Worm (Caenorhabditis elegans) whole organism, L4 larva: ENCODE results near the gene lir-3.

Experiments used
- D1046.2 ChIP-seq: fragments of 200-800 bp; sonication (Bioruptor generic); IDR thresholded peaks from 2 replicates; pipeline ENCODE4 v1.3.6; 2022; ENCODE audit warnings: missing genetic modification characterization, missing compliant biosample characterization
- F10B5.3 ChIP-seq: sonication (generic microtip); optimal IDR thresholded peaks from 2 replicates; lab custom pipeline; 2016; ENCODE audit warnings: mild to moderate bottlenecking, missing genetic modification characterization, missing compliant biosample characterization
- F26F4.8 ChIP-seq: fragments of 200-800 bp; sonication (Bioruptor generic); conservative IDR thresholded peaks from 2 replicates; pipeline ENCODE4 v1.3.6; 2022; ENCODE audit warnings: missing genetic modification characterization, missing compliant biosample characterization
- F37D6.2 ChIP-seq: sonication (generic microtip); optimal IDR thresholded peaks from 2 replicates; lab custom pipeline; 2016; ENCODE audit warnings: mild to moderate bottlenecking, missing genetic modification characterization, missing compliant biosample characterization
- F49E8.2 ChIP-seq: sonication (generic microtip); optimal IDR thresholded peaks from 2 replicates; lab custom pipeline; 2016; ENCODE audit warnings: missing compliant biosample characterization, mild to moderate bottlenecking, missing genetic modification characterization, borderline replicate concordance
- T26A8.4 ChIP-seq: fragments of 200-800 bp; sonication (Bioruptor generic); IDR thresholded peaks from 2 replicates; pipeline ENCODE4 v1.3.6; 2022; ENCODE audit warnings: missing genetic modification characterization, missing compliant biosample characterization
- Y5F2A.4 ChIP-seq: fragments of 200-800 bp; sonication (Bioruptor generic); optimal IDR thresholded peaks from 2 replicates; lab custom pipeline; 2018; ENCODE audit warnings: mild to moderate bottlenecking, missing genetic modification characterization, missing compliant biosample characterization
- aha-1 ChIP-seq: fragments of 150-350 bp; peaks from one replicate; lab custom pipeline; 2014; ENCODE audit warnings: missing biosample characterization, missing genetic modification characterization
- aly-2 ChIP-seq: sonication (generic microtip); optimal IDR thresholded peaks from 2 replicates; lab custom pipeline; 2018; ENCODE audit warnings: missing biosample characterization, missing genetic modification characterization
- attf-4 ChIP-seq: sonication (generic microtip); optimal IDR thresholded peaks from 3 replicates; lab custom pipeline; 2017; ENCODE audit warnings: missing biosample characterization, missing genetic modification characterization
- ceh-32 ChIP-seq: sonication (generic microtip); optimal IDR thresholded peaks from 2 replicates; lab custom pipeline; 2016; ENCODE audit warnings: mild to moderate bottlenecking, missing genetic modification characterization, missing compliant biosample characterization; ENCODE audit not compliant: poor library complexity
- ceh-44 ChIP-seq: fragments of 200-800 bp; sonication (Bioruptor generic); IDR thresholded peaks from 2 replicates; pipeline ENCODE4 v1.3.6; 2022; ENCODE audit warnings: missing genetic modification reagents, missing genetic modification characterization, missing compliant biosample characterization
- ceh-62 ChIP-seq: sonication (generic microtip); optimal IDR thresholded peaks from 2 replicates; lab custom pipeline; 2017; ENCODE audit warnings: missing biosample characterization, missing genetic modification characterization
- ces-1 ChIP-seq: fragments of 150-350 bp; sonication (generic microtip); optimal IDR thresholded peaks from 4 replicates; lab custom pipeline; 2014; ENCODE audit warnings: missing biosample characterization, missing genetic modification reagents, missing genetic modification characterization
- daf-12 ChIP-seq: fragments of 150-350 bp; optimal IDR thresholded peaks from 2 replicates; lab custom pipeline; 2014; ENCODE audit warnings: missing biosample characterization, missing genetic modification reagents, missing genetic modification characterization
- daf-16 ChIP-seq, 3 experiments: sonication (generic microtip); optimal IDR thresholded peaks; 2 replicates each; lab custom pipeline; 2016 to 2017; ENCODE audit warnings: missing genetic modification characterization in 3 of 3, missing genetic modification reagents in 3 of 3, mild to moderate bottlenecking in 2 of 3, missing compliant biosample characterization in 2 of 3, missing biosample characterization in 1 of 3, moderate library complexity in 1 of 3
- egl-27 ChIP-seq: sonication (generic microtip); optimal IDR thresholded peaks from 3 replicates; lab custom pipeline; 2017; ENCODE audit warnings: missing biosample characterization, missing genetic modification reagents, missing genetic modification characterization
- egl-43 ChIP-seq: fragments of 200-800 bp; sonication (Bioruptor generic); IDR thresholded peaks from 2 replicates; pipeline ENCODE4 v1.3.6; 2022; ENCODE audit warnings: missing genetic modification reagents, missing genetic modification characterization, missing compliant biosample characterization
- fkh-10 ChIP-seq: fragments of 150-350 bp; optimal IDR thresholded peaks from 2 replicates; lab custom pipeline; 2014; ENCODE audit warnings: missing biosample characterization, missing genetic modification reagents, missing genetic modification characterization
- hlh-11 ChIP-seq: fragments of 200-800 bp; sonication (Bioruptor generic); optimal IDR thresholded peaks from 2 replicates; lab custom pipeline; 2018; ENCODE audit warnings: mild to moderate bottlenecking, missing genetic modification characterization, missing compliant biosample characterization
- hlh-30 ChIP-seq: sonication (generic microtip); optimal IDR thresholded peaks from 2 replicates; lab custom pipeline; 2017; ENCODE audit warnings: antibody characterized with exemption, mild to moderate bottlenecking, missing genetic modification characterization, missing compliant biosample characterization; ENCODE audit not compliant: insufficient read depth
- hmg-1.1 ChIP-seq: fragments of 200-800 bp; sonication (Bioruptor generic); IDR thresholded peaks from 2 replicates; pipeline ENCODE4 v1.3.6; 2022; ENCODE audit warnings: missing genetic modification reagents, missing genetic modification characterization, missing compliant biosample characterization
- jun-1 ChIP-seq: fragments of 150-350 bp; optimal IDR thresholded peaks from 2 replicates; lab custom pipeline; 2014; ENCODE audit warnings: missing biosample characterization, missing genetic modification reagents, missing genetic modification characterization
- lin-1 ChIP-seq: fragments of 200-800 bp; sonication (Bioruptor generic); IDR thresholded peaks from 2 replicates; pipeline ENCODE4 v1.3.6; 2022; ENCODE audit warnings: missing genetic modification reagents, missing genetic modification characterization, missing compliant biosample characterization
- lin-38 ChIP-seq: fragments of 200-800 bp; sonication (Bioruptor generic); IDR thresholded peaks from 2 replicates; pipeline ENCODE4 v1.3.6; 2022; ENCODE audit warnings: missing genetic modification reagents, missing genetic modification characterization, missing compliant biosample characterization
- lsy-2 ChIP-seq, 2 experiments: fragments of 150-350 bp in 1 of 2; sonication (generic microtip) in 1 of 2; optimal IDR thresholded peaks; 2 replicates each; lab custom pipeline; 2014 to 2017; ENCODE audit warnings: missing biosample characterization in 2 of 2, missing genetic modification characterization in 2 of 2
- mdl-1 ChIP-seq, 2 experiments: fragments of 150-350 bp in 1 of 2; sonication (generic microtip) in 1 of 2; optimal IDR thresholded peaks; 2 replicates each; lab custom pipeline; 2014 to 2017; ENCODE audit warnings: missing biosample characterization in 2 of 2, missing genetic modification characterization in 2 of 2
- mdt-29 ChIP-seq: fragments of 200-800 bp; sonication (Bioruptor generic); IDR thresholded peaks from 2 replicates; pipeline ENCODE4 v1.3.6; 2022; ENCODE audit warnings: missing genetic modification reagents, missing genetic modification characterization, missing compliant biosample characterization
- mep-1 ChIP-seq: fragments of 150-350 bp; sonication (generic microtip); optimal IDR thresholded peaks from 3 replicates; lab custom pipeline; 2014; ENCODE audit warnings: missing biosample characterization, missing genetic modification characterization
- mes-2 ChIP-seq: sonication (generic microtip); optimal IDR thresholded peaks from 2 replicates; lab custom pipeline; 2016; ENCODE audit warnings: missing genotype, mild to moderate bottlenecking, missing genetic modification characterization, missing compliant biosample characterization; ENCODE audit not compliant: poor library complexity, severe bottlenecking
- mxl-3 ChIP-seq: fragments of 200-800 bp; sonication (Bioruptor generic); optimal IDR thresholded peaks from 2 replicates; lab custom pipeline; 2018; ENCODE audit warnings: mild to moderate bottlenecking, missing genetic modification characterization, missing compliant biosample characterization
- nhr-10 ChIP-seq: fragments of 150-350 bp; optimal IDR thresholded peaks from 2 replicates; lab custom pipeline; 2014; ENCODE audit warnings: missing biosample characterization, missing genetic modification characterization
- nhr-11 ChIP-seq: fragments of 150-350 bp; optimal IDR thresholded peaks from 2 replicates; lab custom pipeline; 2014; ENCODE audit warnings: missing biosample characterization, missing genetic modification characterization
- nhr-237 ChIP-seq: sonication (generic microtip); optimal IDR thresholded peaks from 2 replicates; lab custom pipeline; 2017; ENCODE audit warnings: missing biosample characterization, missing genetic modification characterization
- nhr-25 ChIP-seq: sonication (generic microtip); optimal IDR thresholded peaks from 2 replicates; lab custom pipeline; 2017; ENCODE audit warnings: missing genetic modification characterization, mild to moderate bottlenecking, missing compliant biosample characterization, antibody characterized with exemption, moderate library complexity, borderline replicate concordance; ENCODE audit not compliant: insufficient read depth
- nhr-41 ChIP-seq: fragments of 200-800 bp; sonication (Bioruptor generic); IDR thresholded peaks from 2 replicates; pipeline ENCODE4 v1.3.6; 2022; ENCODE audit warnings: missing genetic modification reagents, missing genetic modification characterization, missing compliant biosample characterization
- rbr-2 ChIP-seq: sonication (generic microtip); optimal IDR thresholded peaks from 2 replicates; lab custom pipeline; 2016; ENCODE audit warnings: missing genotype, missing genetic modification characterization, missing compliant biosample characterization
- saeg-2 ChIP-seq: fragments of 200-800 bp; sonication (Bioruptor generic); IDR thresholded peaks from 2 replicates; pipeline ENCODE4 v1.3.6; 2022; ENCODE audit warnings: missing genetic modification reagents, missing genetic modification characterization, missing compliant biosample characterization
- set-16 ChIP-seq: fragments of 200-800 bp; sonication (Bioruptor generic); IDR thresholded peaks from 2 replicates; pipeline ENCODE4 v1.3.6; 2022; ENCODE audit warnings: missing genetic modification reagents, missing genetic modification characterization, missing compliant biosample characterization
- tag-97 ChIP-seq: fragments of 200-800 bp; sonication (Bioruptor generic); IDR thresholded peaks from 2 replicates; pipeline ENCODE4 v1.3.6; 2022; ENCODE audit warnings: missing genetic modification characterization, missing compliant biosample characterization
- unc-62 ChIP-seq, 3 experiments: fragments of 150-350 bp in 1 of 3; sonication (generic microtip); optimal IDR thresholded peaks in 2 of 3; peaks in 1 of 3; 1 replicate in 1 of 3; 2 replicates in 2 of 3; lab custom pipeline; 2014 to 2017; ENCODE audit warnings: missing biosample characterization in 3 of 3, missing genetic modification characterization in 3 of 3, missing genetic modification reagents in 3 of 3, missing genotype in 1 of 3
- zfp-2 ChIP-seq: sonication (generic microtip); optimal IDR thresholded peaks from 2 replicates; lab custom pipeline; 2016; ENCODE audit warnings: mild to moderate bottlenecking, missing genetic modification characterization, missing compliant biosample characterization
- zfp-3 ChIP-seq: fragments of 200-800 bp; sonication (Bioruptor generic); conservative IDR thresholded peaks from 2 replicates; pipeline ENCODE4 v1.3.6; 2022; ENCODE audit warnings: missing genetic modification reagents, missing genetic modification characterization, missing compliant biosample characterization
- zip-11 ChIP-seq: fragments of 200-800 bp; sonication (Bioruptor generic); IDR thresholded peaks from 2 replicates; pipeline ENCODE4 v1.3.6; 2022; ENCODE audit warnings: missing genetic modification characterization, missing compliant biosample characterization
- zip-2 ChIP-seq: fragments of 150-350 bp; optimal IDR thresholded peaks from 2 replicates; lab custom pipeline; 2014; ENCODE audit warnings: missing biosample characterization, missing genetic modification characterization

The lir-3 gene

ce11 chrII:11184757-11185341 lies at the start of gene lir-3:
Gene lir-3, minus strand, starts transcription at chrII:11184807.
- TF ChIP-seq aly-2 (no peak), daf-12 (tag; lab: Kevin White, UChicago) (no peak), zfp-2 (tag; lab: Kevin White, UChicago) (no peak), hmg-1.1 (GFP tag; lab: Robert Waterston, UW) (peak; percentile 73), F37D6.2 (tag; lab: Kevin White, UChicago) (peak; percentile 8), nhr-25 (tag; lab: Kevin White, UChicago) (no peak), ceh-32 (tag; lab: Kevin White, UChicago) (no peak), aha-1 (tag; lab: Kevin White, UChicago) (peak; percentile 74), daf-16 (GFP tag; optimal IDR thresholded peaks at IDR 0.05; lab: Kevin White, UChicago) (no peak), daf-16 (tag; optimal IDR thresholded peaks at IDR 0.05; lab: Kevin White, UChicago) (peak; percentile 48), mxl-3 (GFP tag; lab: Kevin White, UChicago) (peak; percentile 51), zip-11 (no peak), hlh-30 (peak; percentile 55), jun-1 (tag; lab: Kevin White, UChicago) (no peak), rbr-2 (tag; lab: Kevin White, UChicago) (peak; percentile 22), nhr-10 (no peak), lin-38 (GFP tag; lab: Robert Waterston, UW) (no peak), lsy-2 (tag; optimal IDR thresholded peaks at IDR 0.05; lab: Kevin White, UChicago) (peak in 1 of 2 experiments; percentile 50), mes-2 (peak; percentile 44), D1046.2 (GFP tag; lab: Robert Waterston, UW) (no peak), attf-4 (tag; lab: Kevin White, UChicago) (no peak), F10B5.3 (tag; lab: Kevin White, UChicago) (no peak), nhr-237 (tag; lab: Kevin White, UChicago) (no peak), mdt-29 (no peak), egl-43 (GFP tag; lab: Robert Waterston, UW) (peak; percentile 70; the same call in 1 of the 2 replicates), F26F4.8 (no peak), hlh-11 (tag; lab: Kevin White, UChicago) (peak; percentile 58), lin-1 (GFP tag; lab: Robert Waterston, UW) (no peak), unc-62 (GFP tag; optimal IDR thresholded peaks at IDR 0.05 in 1 of 2; lab: Kevin White, UChicago) (no peak), unc-62 (tag; optimal IDR thresholded peaks at IDR 0.05; lab: Kevin White, UChicago) (no peak), set-16 (GFP tag; lab: Robert Waterston, UW) (peak; percentile 38; the same call in 1 of the 2 replicates)

ce11 chrII:11226379-11226778 lies 41.8 kb upstream of the lir-3 start, which contains the start of gene T06D8.2:
Gene T06D8.2, plus strand, starts transcription at chrII:11226679.
- TF ChIP-seq mdl-1 (tag; optimal IDR thresholded peaks at IDR 0.05; lab: Kevin White, UChicago) (no peak), nhr-11 (no peak), D1046.2 (GFP tag; lab: Robert Waterston, UW) (no peak), F49E8.2 (tag; lab: Kevin White, UChicago) (no peak), ceh-62 (tag; lab: Kevin White, UChicago) (no peak), mxl-3 (GFP tag; lab: Kevin White, UChicago) (no peak), T26A8.4 (no peak), zfp-3 (GFP tag; lab: Robert Waterston, UW) (no peak)
- TF ChIP-seq, all 104 proteins: peak for 0

DNA sequence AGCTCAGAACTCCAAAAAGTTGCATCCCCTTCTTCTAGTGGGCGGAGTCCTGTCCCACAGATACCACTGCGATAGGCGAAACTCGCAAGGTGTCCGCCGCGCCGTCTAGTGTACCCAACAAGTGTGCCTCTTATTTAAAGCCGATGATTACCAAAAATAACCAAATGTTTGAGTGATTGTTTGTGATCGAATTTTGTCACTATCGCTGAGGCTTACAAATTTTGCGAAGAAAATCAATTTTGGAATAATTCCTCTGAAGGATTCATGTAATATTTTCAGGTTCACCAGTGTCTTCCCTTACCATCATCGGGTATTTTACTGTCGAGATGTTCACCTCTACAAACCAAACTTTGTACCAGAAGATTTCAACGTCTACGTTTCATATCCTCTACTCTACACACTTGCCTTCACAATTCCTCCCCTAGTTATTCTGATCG lies 39.5 kb upstream of the lir-3 start:
- TF ChIP-seq nhr-25 (tag; lab: Kevin White, UChicago) (no peak), nhr-10 (no peak), tag-97 (GFP tag; lab: Robert Waterston, UW) (no peak), fkh-10 (GFP tag; lab: Kevin White, UChicago) (no peak), ceh-62 (tag; lab: Kevin White, UChicago) (no peak), rbr-2 (tag; lab: Kevin White, UChicago) (peak; percentile 60), saeg-2 (GFP tag; lab: Robert Waterston, UW) (peak; percentile 49; the same call in 1 of the 2 replicates), lin-38 (GFP tag; lab: Robert Waterston, UW) (peak; percentile 86), Y5F2A.4 (no peak), egl-27 (tag; lab: Kevin White, UChicago) (no peak), nhr-41 (GFP tag; lab: Robert Waterston, UW) (0 out of 2 replicates have a peak, but pooled peaks have one; percentile 26), lsy-2 (tag; optimal IDR thresholded peaks at IDR 0.05; lab: Kevin White, UChicago) (peak in 1 of 2 experiments; percentile 72), mep-1 (peak; percentile 80), ces-1 (GFP tag; lab: Kevin White, UChicago) (no peak), unc-62 (GFP tag; optimal IDR thresholded peaks at IDR 0.05 in 1 of 2; lab: Kevin White, UChicago) (no peak), unc-62 (tag; optimal IDR thresholded peaks at IDR 0.05; lab: Kevin White, UChicago) (no peak), zip-2 (tag; lab: Kevin White, UChicago) (peak; percentile 25), ceh-44 (GFP tag; lab: Robert Waterston, UW) (peak; percentile 96), daf-12 (tag; lab: Kevin White, UChicago) (no peak)
